Worm (Caenorhabditis elegans) whole organism, mixed stage, embryonic: ENCODE data around the gene K09H11.15.

Experiments used
- bed-3 ChIP-seq: fragments of 200-800 bp; sonication (Bioruptor generic); optimal IDR thresholded peaks from 3 replicates; lab custom pipeline; 2018; ENCODE audit warnings: mild to moderate bottlenecking, missing genetic modification characterization, moderate library complexity, missing compliant biosample characterization
- cnd-1 ChIP-seq: fragments of 200-800 bp; sonication (Bioruptor generic); optimal IDR thresholded peaks from 2 replicates; lab custom pipeline; 2018; ENCODE audit warnings: mild to moderate bottlenecking, missing genetic modification characterization, missing compliant biosample characterization
- elt-3 ChIP-seq: fragments of 150-350 bp; optimal IDR thresholded peaks from 2 replicates; lab custom pipeline; 2014; ENCODE audit warnings: missing biosample characterization, missing genetic modification characterization
- ham-2 ChIP-seq: fragments of 200-800 bp; sonication (Bioruptor generic); optimal IDR thresholded peaks from 2 replicates; lab custom pipeline; 2018; ENCODE audit warnings: mild to moderate bottlenecking, missing genetic modification characterization, missing compliant biosample characterization
- lin-13 ChIP-seq: fragments of 150-350 bp; optimal IDR thresholded peaks from 2 replicates; lab custom pipeline; 2014; ENCODE audit warnings: missing biosample characterization, missing genetic modification characterization
- pha-4 ChIP-seq: fragments of 150-350 bp; optimal IDR thresholded peaks from 2 replicates; lab custom pipeline; 2018; ENCODE audit warnings: missing biosample characterization, missing genetic modification reagents, missing genetic modification characterization
- unc-39 ChIP-seq: fragments of 150-350 bp; optimal IDR thresholded peaks from 2 replicates; lab custom pipeline; 2014; ENCODE audit warnings: missing biosample characterization, missing genetic modification characterization
- ztf-11 ChIP-seq: fragments of 150-350 bp; optimal IDR thresholded peaks from 2 replicates; lab custom pipeline; 2014; ENCODE audit warnings: missing biosample characterization, missing genetic modification characterization

K09H11.15 gene

ce11 chrV:5682530-5682929 lies 48.2 kb downstream of the K09H11.15 start, which contains the start of gene prp-39:
prp-39 (minus strand) TSS chrV:5682630.
- TF ChIP-seq unc-39 (tag; lab: Kevin White, UChicago), result no peak
- no peak for TF ChIP-seq pha-4
- TF ChIP-seq cnd-1 (tag; lab: Kevin White, UChicago), result no peak
- no peak for TF ChIP-seq ham-2
- TF ChIP-seq bed-3 (GFP tag; lab: Kevin White, UChicago), result no peak
- TF ChIP-seq lin-13 (tag; lab: Kevin White, UChicago), result no peak
- TF ChIP-seq ztf-11, result no peak
- no peak for TF ChIP-seq elt-3 (tag; lab: Kevin White, UChicago)
